Fruit fly (Drosophila melanogaster) whole organism, embryonic: Measurements from ENCODE around the gene trbl.

Experiments
- Ada2b ChIP-seq: fragments of 200-800 bp; sonication (Bioruptor generic); IDR thresholded peaks from 2 replicates; pipeline ENCODE4 v1.3.6; 2022; ENCODE audit warnings: missing biosample characterization, missing genetic modification characterization
- Bteb2 ChIP-seq: fragments of 200-800 bp; sonication (Bioruptor generic); optimal IDR thresholded peaks from 2 replicates; lab custom pipeline; 2016; ENCODE audit warnings: missing biosample characterization, missing genetic modification characterization
- C15 ChIP-seq: fragments of 200-800 bp; sonication (Bioruptor generic); IDR thresholded peaks from 3 replicates; pipeline ENCODE4 v1.3.6; 2022; ENCODE audit warnings: missing biosample characterization, missing genetic modification characterization
- CG11398 ChIP-seq: fragments of 200-800 bp; sonication (Bioruptor generic); optimal IDR thresholded peaks from 2 replicates; lab custom pipeline; 2016; ENCODE audit warnings: missing biosample characterization, missing genetic modification characterization
- CG12391 ChIP-seq: fragments of 200-800 bp; sonication (Bioruptor generic); optimal IDR thresholded peaks from 3 replicates; lab custom pipeline; 2018; ENCODE audit warnings: missing biosample characterization, mild to moderate bottlenecking, missing genetic modification characterization, moderate library complexity
- CG14014 ChIP-seq: fragments of 200-800 bp; sonication (Bioruptor generic); IDR thresholded peaks from 2 replicates; pipeline ENCODE4 v1.3.6; 2022; ENCODE audit warnings: missing biosample characterization, missing genetic modification characterization
- CG15073 ChIP-seq: fragments of 200-800 bp; sonication (Bioruptor generic); optimal IDR thresholded peaks from 2 replicates; lab custom pipeline; 2016; ENCODE audit warnings: missing biosample characterization, missing genetic modification characterization
- CG18599 ChIP-seq: fragments of 200-800 bp; sonication (Bioruptor generic); optimal IDR thresholded peaks from 3 replicates; lab custom pipeline; 2017; ENCODE audit warnings: missing biosample characterization, missing genetic modification characterization, mild to moderate bottlenecking, moderate library complexity, missing genetic modification reagents
- CG2199 ChIP-seq: fragments of 200-800 bp; sonication (Bioruptor generic); IDR thresholded peaks from 3 replicates; pipeline ENCODE4 v1.3.6; 2022; ENCODE audit warnings: missing biosample characterization, missing genetic modification characterization
- CG2202 ChIP-seq: fragments of 200-800 bp; sonication (Bioruptor generic); optimal IDR thresholded peaks from 2 replicates; lab custom pipeline; 2018; ENCODE audit warnings: missing biosample characterization, mild to moderate bottlenecking, missing genetic modification characterization
- CG2875 ChIP-seq: fragments of 200-800 bp; sonication (Bioruptor generic); optimal IDR thresholded peaks from 2 replicates; lab custom pipeline; 2017; ENCODE audit warnings: missing biosample characterization, mild to moderate bottlenecking, missing genetic modification characterization, missing genetic modification reagents
- CG3838 ChIP-seq: fragments of 200-800 bp; sonication (Bioruptor generic); optimal IDR thresholded peaks from 3 replicates; lab custom pipeline; 2016; ENCODE audit warnings: missing biosample characterization, missing genetic modification characterization
- CG43689 ChIP-seq: fragments of 200-800 bp; sonication (Bioruptor generic); IDR thresholded peaks from 2 replicates; pipeline ENCODE4 v1.3.6; 2022; ENCODE audit warnings: missing biosample characterization, missing genetic modification characterization
- CG4854 ChIP-seq: fragments of 200-800 bp; sonication (Bioruptor generic); optimal IDR thresholded peaks from 2 replicates; lab custom pipeline; 2016; ENCODE audit warnings: missing biosample characterization, missing genetic modification characterization, inconsistent platforms
- CG6175 ChIP-seq: fragments of 200-800 bp; sonication (Bioruptor generic); IDR thresholded peaks from 3 replicates; pipeline ENCODE4 v1.3.6; 2022; ENCODE audit warnings: missing biosample characterization, missing genetic modification characterization
- CG6813 ChIP-seq: fragments of 200-800 bp; sonication (Bioruptor generic); optimal IDR thresholded peaks from 2 replicates; lab custom pipeline; 2017; ENCODE audit warnings: missing biosample characterization, missing genetic modification characterization, mild to moderate bottlenecking, moderate library complexity, missing genetic modification reagents
- CG6854 ChIP-seq: fragments of 200-800 bp; sonication (Bioruptor generic); optimal IDR thresholded peaks from 3 replicates; lab custom pipeline; 2017; ENCODE audit warnings: missing biosample characterization, mild to moderate bottlenecking, missing genetic modification characterization
- CG7786 ChIP-seq: fragments of 200-800 bp; sonication (Bioruptor generic); optimal IDR thresholded peaks from 2 replicates; lab custom pipeline; 2016; ENCODE audit warnings: missing biosample characterization, missing genetic modification characterization
- CG7987 ChIP-seq: fragments of 200-800 bp; sonication (Bioruptor generic); optimal IDR thresholded peaks from 2 replicates; lab custom pipeline; 2018; ENCODE audit warnings: missing biosample characterization, mild to moderate bottlenecking, missing genetic modification characterization, moderate library complexity
- CG8290 ChIP-seq, 3 experiments: fragments of 200-800 bp; sonication (Bioruptor generic); optimal IDR thresholded peaks; 2 replicates each; lab custom pipeline; 2016 to 2019; ENCODE audit warnings: missing biosample characterization in 3 of 3, missing genetic modification characterization in 3 of 3, mild to moderate bottlenecking in 2 of 3, moderate library complexity in 1 of 3
- CG9437 ChIP-seq: fragments of 200-800 bp; sonication (Bioruptor generic); optimal IDR thresholded peaks from 2 replicates; lab custom pipeline; 2018; ENCODE audit warnings: missing biosample characterization, mild to moderate bottlenecking, missing genetic modification characterization
- CG9797 ChIP-seq: fragments of 200-800 bp; sonication (Bioruptor generic); optimal IDR thresholded peaks from 3 replicates; lab custom pipeline; 2018; ENCODE audit warnings: missing biosample characterization, mild to moderate bottlenecking, missing genetic modification characterization
- CG9876 ChIP-seq: fragments of 200-800 bp; sonication (Bioruptor generic); optimal IDR thresholded peaks from 2 replicates; lab custom pipeline; 2016; ENCODE audit warnings: missing biosample characterization, missing genetic modification characterization
- Camta ChIP-seq: fragments of 200-800 bp; sonication (Bioruptor generic); optimal IDR thresholded peaks from 2 replicates; lab custom pipeline; 2016; ENCODE audit warnings: missing biosample characterization, missing genetic modification characterization
- Doc2 ChIP-seq: fragments of 200-800 bp; sonication (Bioruptor generic); IDR thresholded peaks from 2 replicates; pipeline ENCODE4 v1.3.6; 2022; ENCODE audit warnings: missing biosample characterization, missing genetic modification characterization
- Fer2 ChIP-seq: fragments of 200-800 bp; sonication (Bioruptor generic); optimal IDR thresholded peaks from 2 replicates; lab custom pipeline; 2018; ENCODE audit warnings: missing biosample characterization, mild to moderate bottlenecking, missing genetic modification characterization, moderate library complexity
- H2.0 ChIP-seq: fragments of 200-800 bp; sonication (Bioruptor generic); IDR thresholded peaks from 2 replicates; pipeline ENCODE4 v1.3.6; 2022; ENCODE audit warnings: missing biosample characterization, missing genetic modification characterization
- Hand ChIP-seq: fragments of 200-800 bp; sonication (Bioruptor generic); optimal IDR thresholded peaks from 2 replicates; lab custom pipeline; 2017; ENCODE audit warnings: mild to moderate bottlenecking, missing biosample characterization, missing genetic modification reagents, missing genetic modification characterization
- Hr3 ChIP-seq: fragments of 200-800 bp; sonication (Bioruptor generic); optimal IDR thresholded peaks from 3 replicates; lab custom pipeline; 2016; ENCODE audit warnings: missing biosample characterization, missing genetic modification characterization
- Mes4 ChIP-seq: fragments of 200-800 bp; sonication (Bioruptor generic); optimal IDR thresholded peaks from 2 replicates; lab custom pipeline; 2016; ENCODE audit warnings: missing biosample characterization, missing genetic modification characterization
- NC2α ChIP-seq: fragments of 200-800 bp; sonication (Bioruptor generic); optimal IDR thresholded peaks from 2 replicates; lab custom pipeline; 2016; ENCODE audit warnings: missing biosample characterization, missing genetic modification characterization
- Oaz ChIP-seq: fragments of 200-800 bp; sonication (Bioruptor generic); IDR thresholded peaks from 2 replicates; pipeline ENCODE4 v1.3.6; 2022; ENCODE audit warnings: missing biosample characterization, missing genetic modification characterization
- Usf ChIP-seq: fragments of 200-800 bp; sonication (Bioruptor generic); optimal IDR thresholded peaks from 2 replicates; lab custom pipeline; 2017; ENCODE audit warnings: missing genotype, missing biosample characterization, missing genetic modification characterization
- cas ChIP-seq: fragments of 200-800 bp; sonication (Bioruptor generic); IDR thresholded peaks from 2 replicates; pipeline ENCODE4 v1.3.6; 2022; ENCODE audit warnings: missing biosample characterization, missing genetic modification characterization
- chif ChIP-seq, 2 experiments: fragments of 200-800 bp; sonication (Bioruptor generic); optimal IDR thresholded peaks; 3 replicates each; lab custom pipeline; 2016; ENCODE audit warnings: missing biosample characterization in 2 of 2, missing genetic modification characterization in 2 of 2
- croc ChIP-seq: fragments of 200-800 bp; sonication (Bioruptor generic); conservative IDR thresholded peaks from 3 replicates; pipeline ENCODE4 v1.3.6; 2022; ENCODE audit warnings: missing biosample characterization, missing genetic modification characterization
- da ChIP-seq: fragments of 200-800 bp; sonication (Bioruptor generic); optimal IDR thresholded peaks from 2 replicates; lab custom pipeline; 2016; ENCODE audit warnings: missing biosample characterization, missing genetic modification characterization
- eve ChIP-seq, 2 experiments: fragments of >200 bp; optimal IDR thresholded peaks; 2 replicates each; lab custom pipeline; 2017; ENCODE audit warnings: missing biosample characterization in 2 of 2, missing genetic modification characterization in 2 of 2
- fd96Cb ChIP-seq: fragments of 200-800 bp; sonication (Bioruptor generic); optimal IDR thresholded peaks from 2 replicates; lab custom pipeline; 2018; ENCODE audit warnings: missing biosample characterization, mild to moderate bottlenecking, missing genetic modification characterization, moderate library complexity
- ftz-f1 ChIP-seq: fragments of 200-800 bp; sonication (Bioruptor generic); optimal IDR thresholded peaks from 2 replicates; lab custom pipeline; 2016; ENCODE audit warnings: missing biosample characterization, missing genetic modification characterization
- gem ChIP-seq: fragments of 200-800 bp; sonication (Bioruptor generic); optimal IDR thresholded peaks from 2 replicates; lab custom pipeline; 2019; ENCODE audit warnings: missing biosample characterization, mild to moderate bottlenecking, missing genetic modification characterization, moderate library complexity
- gfzf ChIP-seq: fragments of 200-800 bp; sonication (Bioruptor generic); optimal IDR thresholded peaks from 2 replicates; lab custom pipeline; 2016; ENCODE audit warnings: missing biosample characterization, mild to moderate bottlenecking, missing genetic modification characterization, moderate library complexity
- luna ChIP-seq: fragments of 200-800 bp; sonication (Bioruptor generic); optimal IDR thresholded peaks from 2 replicates; lab custom pipeline; 2016; ENCODE audit warnings: missing biosample characterization, missing genetic modification characterization
- nom ChIP-seq: fragments of 200-800 bp; sonication (Bioruptor generic); optimal IDR thresholded peaks from 2 replicates; lab custom pipeline; 2017; ENCODE audit warnings: missing biosample characterization, missing genetic modification characterization, mild to moderate bottlenecking, moderate library complexity, missing genetic modification reagents
- pfk ChIP-seq: fragments of 200-800 bp; sonication (Bioruptor generic); optimal IDR thresholded peaks from 2 replicates; lab custom pipeline; 2018; ENCODE audit warnings: missing biosample characterization, mild to moderate bottlenecking, missing genetic modification characterization, moderate library complexity
- schlank ChIP-seq: fragments of 200-800 bp; sonication (Bioruptor generic); optimal IDR thresholded peaks from 2 replicates; lab custom pipeline; 2018; ENCODE audit warnings: missing biosample characterization, mild to moderate bottlenecking, missing genetic modification characterization
- tna ChIP-seq: fragments of 200-800 bp; sonication (Bioruptor generic); IDR thresholded peaks from 2 replicates; pipeline ENCODE4 v1.3.6; 2022; ENCODE audit warnings: missing biosample characterization, missing genetic modification characterization; ENCODE audit not compliant: partially characterized antibody
- tup ChIP-seq: fragments of 200-800 bp; sonication (Bioruptor generic); optimal IDR thresholded peaks from 2 replicates; lab custom pipeline; 2016; ENCODE audit warnings: missing biosample characterization, mild to moderate bottlenecking, missing genetic modification characterization, moderate library complexity
- wor ChIP-seq: fragments of 200-800 bp; sonication (Bioruptor generic); IDR thresholded peaks from 2 replicates; pipeline ENCODE4 v1.3.6; 2022; ENCODE audit warnings: missing biosample characterization, missing genetic modification characterization

Gene trbl

DNA sequence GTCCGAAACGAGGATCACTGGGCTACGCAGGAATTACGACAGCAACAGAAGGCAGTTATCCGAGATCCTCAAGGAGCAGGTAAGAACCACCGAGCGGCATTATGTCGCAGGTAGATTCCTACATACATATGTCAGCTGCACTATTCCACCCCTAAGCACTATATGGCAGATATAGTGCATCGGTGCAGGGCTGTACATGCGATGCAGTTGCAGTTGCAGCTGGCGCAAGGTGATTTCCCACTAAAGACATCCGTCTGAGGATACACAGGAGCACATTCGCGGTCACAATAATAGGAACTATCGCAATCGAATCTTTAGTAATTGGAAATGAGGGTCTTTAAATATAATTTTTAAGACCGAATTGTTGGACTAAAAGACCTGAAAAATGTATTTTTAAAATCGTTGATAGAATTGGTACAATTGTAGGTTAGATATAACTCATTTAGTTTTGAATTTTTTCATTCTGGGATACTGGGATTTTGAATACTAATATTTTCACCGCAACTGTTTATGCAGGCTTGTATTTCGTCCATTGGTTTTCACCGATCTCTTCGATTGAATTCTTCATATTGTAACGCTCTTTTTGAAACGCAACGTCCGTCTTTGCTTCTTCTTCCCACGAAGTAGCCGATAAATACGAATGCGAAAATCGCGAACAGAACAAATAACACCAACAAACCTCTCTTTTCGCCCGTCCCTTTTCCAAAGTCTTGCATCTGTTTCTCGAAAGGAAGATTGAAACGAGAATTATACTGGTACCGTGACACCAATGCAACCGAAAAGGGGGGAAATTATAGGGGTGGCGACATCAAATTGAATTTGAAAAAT, 1.5 kb upstream of the trbl start (continued):
- TF ChIP-seq croc (no peak), CG15073 (GFP tag; lab: Kevin White, UChicago) (no peak), CG18599 (GFP tag; lab: Kevin White, UChicago) (no peak), CG7987 (no peak), CG3838 (GFP tag; lab: Kevin White, UChicago) (no peak), chif (GFP tag; optimal IDR thresholded peaks at IDR 0.05; lab: Kevin White, UChicago) (peak in 1 of 2 experiments; percentile 57), CG9876 (no peak), CG9797 (GFP tag; lab: Kevin White, UChicago) (no peak), Doc2 (GFP tag; lab: Robert Waterston, UW) (no peak), pfk (GFP tag; lab: Kevin White, UChicago) (no peak), Hr3 (no peak), CG2199 (peak; percentile 79; the same call in 1 of the 3 replicates), gem (tag; lab: Kevin White, UChicago) (peak; percentile 64), Mes4 (no peak), fd96Cb (peak; percentile 12), CG43689 (GFP tag; lab: Robert Waterston, UW) (no peak), Ada2b (GFP tag; lab: Robert Waterston, UW) (no peak), CG6175 (GFP tag; lab: Robert Waterston, UW) (no peak), CG11398 (no peak), CG7786 (GFP tag; lab: Kevin White, UChicago) (peak; percentile 14), CG12391 (tag; lab: Kevin White, UChicago) (peak; percentile 60), da (GFP tag; lab: Kevin White, UChicago) (peak; percentile 90), tna (no peak), eve (GFP tag; optimal IDR thresholded peaks at IDR 0.05; lab: Kevin White, UChicago) (peak in 1 of 2 experiments; percentile 60), Camta (no peak), nom (GFP tag; lab: Kevin White, UChicago) (peak; percentile 80), CG6854 (GFP tag; lab: Kevin White, UChicago) (no peak), CG4854 (no peak), CG8290 (GFP tag; optimal IDR thresholded peaks at IDR 0.05; lab: Kevin White, UChicago) (peak; percentile 29), CG8290 (tag; optimal IDR thresholded peaks at IDR 0.05; lab: Kevin White, UChicago) (peak in 1 of 2 experiments; percentile 19), CG14014 (GFP tag; lab: Robert Waterston, UW) (no peak), tup (GFP tag; lab: Kevin White, UChicago) (no peak), ftz-f1 (GFP tag; lab: Kevin White, UChicago) (no peak), Oaz (GFP tag; lab: Robert Waterston, UW) (no peak), CG9437 (GFP tag; lab: Kevin White, UChicago) (no peak), gfzf (no peak), Fer2 (tag; lab: Kevin White, UChicago) (no peak), CG2875 (GFP tag; lab: Kevin White, UChicago) (no peak), Hand (GFP tag; lab: Kevin White, UChicago) (no peak), C15 (GFP tag; lab: Robert Waterston, UW) (no peak), H2.0 (GFP tag; lab: Robert Waterston, UW) (no peak), NC2α (GFP tag; lab: Kevin White, UChicago) (no peak), CG2202 (tag; lab: Kevin White, UChicago) (no peak), CG6813 (GFP tag; lab: Kevin White, UChicago) (peak; percentile 15), schlank (no peak), cas (no peak), wor (no peak), Bteb2 (no peak), Usf (GFP tag; lab: Kevin White, UChicago) (peak; percentile 44), luna (GFP tag; lab: Kevin White, UChicago) (no peak)
